Fruit fly (Drosophila melanogaster) whole organism, prepupa: ENCODE measurements around the gene CG13096.
A peak's percentile ranks its signal among the peaks of the same experiment; 100 is the strongest.

ENCODE experiments used
- Blimp-1 ChIP-seq: fragments of 200-800 bp; sonication (Bioruptor generic); optimal IDR thresholded peaks from 3 replicates; lab custom pipeline; 2017; ENCODE audit warnings: missing biosample characterization, missing genetic modification characterization, mild to moderate bottlenecking, moderate library complexity, missing genetic modification reagents
- CG10631 ChIP-seq: fragments of 200-800 bp; sonication (Bioruptor generic); optimal IDR thresholded peaks from 2 replicates; lab custom pipeline; 2016; ENCODE audit warnings: missing biosample characterization, missing genetic modification characterization
- CG10669 ChIP-seq: fragments of 200-800 bp; sonication (Bioruptor generic); optimal IDR thresholded peaks from 3 replicates; lab custom pipeline; 2018; ENCODE audit warnings: missing biosample characterization, mild to moderate bottlenecking, missing genetic modification characterization, moderate library complexity
- CG11294 ChIP-seq: fragments of 200-800 bp; sonication (Bioruptor generic); IDR thresholded peaks from 2 replicates; pipeline ENCODE4 v1.3.6; 2022; ENCODE audit warnings: missing biosample characterization, missing genetic modification characterization
- CG11762 ChIP-seq: fragments of 200-800 bp; sonication (Bioruptor generic); optimal IDR thresholded peaks from 3 replicates; lab custom pipeline; 2016; ENCODE audit warnings: missing biosample characterization, missing genetic modification characterization; ENCODE audit not compliant: insufficient read depth
- CG15336 ChIP-seq: fragments of 200-800 bp; sonication (Bioruptor generic); IDR thresholded peaks from 2 replicates; pipeline ENCODE4 v1.3.6; 2022; ENCODE audit warnings: missing biosample characterization, missing genetic modification characterization
- CG1621 ChIP-seq: fragments of 200-800 bp; sonication (Bioruptor generic); optimal IDR thresholded peaks from 3 replicates; lab custom pipeline; 2018; ENCODE audit warnings: missing biosample characterization, mild to moderate bottlenecking, missing genetic modification characterization
- CG3032 ChIP-seq: fragments of 200-800 bp; optimal IDR thresholded peaks from 2 replicates; lab custom pipeline; 2019; ENCODE audit warnings: missing biosample characterization, mild to moderate bottlenecking, missing genetic modification characterization, moderate library complexity
- CG31627 ChIP-seq: fragments of 200-800 bp; sonication (Bioruptor generic); optimal IDR thresholded peaks from 3 replicates; lab custom pipeline; 2016; ENCODE audit warnings: missing biosample characterization, missing genetic modification characterization
- CG32006 ChIP-seq: fragments of 200-800 bp; sonication (Bioruptor generic); optimal IDR thresholded peaks from 3 replicates; lab custom pipeline; 2017; ENCODE audit warnings: missing biosample characterization, mild to moderate bottlenecking, missing genetic modification characterization
- CG3919 ChIP-seq: fragments of 200-800 bp; sonication (Bioruptor generic); optimal IDR thresholded peaks from 3 replicates; lab custom pipeline; 2016; ENCODE audit warnings: missing biosample characterization, missing genetic modification characterization
- CG4318 ChIP-seq: fragments of 200-800 bp; sonication (Bioruptor generic); optimal IDR thresholded peaks from 3 replicates; lab custom pipeline; 2017; ENCODE audit warnings: missing biosample characterization, mild to moderate bottlenecking, missing genetic modification characterization
- CG6163 ChIP-seq: fragments of 200-800 bp; sonication (Bioruptor generic); IDR thresholded peaks from 3 replicates; pipeline ENCODE4 v1.3.6; 2022; ENCODE audit warnings: missing biosample characterization, missing genetic modification characterization
- CG6276 ChIP-seq: fragments of 200-800 bp; sonication (Bioruptor generic); optimal IDR thresholded peaks from 2 replicates; lab custom pipeline; 2017; ENCODE audit warnings: missing biosample characterization, mild to moderate bottlenecking, missing genetic modification characterization
- CG6792 ChIP-seq: fragments of 200-800 bp; sonication (Bioruptor generic); optimal IDR thresholded peaks from 3 replicates; lab custom pipeline; 2016; ENCODE audit warnings: missing biosample characterization, missing genetic modification characterization
- CG6808 ChIP-seq: fragments of 200-800 bp; sonication (Bioruptor generic); optimal IDR thresholded peaks from 3 replicates; lab custom pipeline; 2017; ENCODE audit warnings: missing biosample characterization, missing genetic modification characterization, mild to moderate bottlenecking, moderate library complexity, missing genetic modification reagents
- CG6854 ChIP-seq: fragments of 200-800 bp; sonication (Bioruptor generic); optimal IDR thresholded peaks from 2 replicates; lab custom pipeline; 2017; ENCODE audit warnings: missing biosample characterization, mild to moderate bottlenecking, missing genetic modification characterization
- CG8119 ChIP-seq: fragments of 200-800 bp; sonication (Bioruptor generic); IDR thresholded peaks from 3 replicates; pipeline ENCODE4 v1.3.6; 2022; ENCODE audit warnings: missing biosample characterization, missing genetic modification characterization
- CG8319 ChIP-seq: fragments of 200-800 bp; sonication (Bioruptor generic); optimal IDR thresholded peaks from 3 replicates; lab custom pipeline; 2016; ENCODE audit warnings: missing biosample characterization, missing genetic modification characterization
- CG8632 ChIP-seq: fragments of 200-800 bp; sonication (Bioruptor generic); optimal IDR thresholded peaks from 3 replicates; lab custom pipeline; 2016; ENCODE audit warnings: missing biosample characterization, missing genetic modification characterization
- CG9139 ChIP-seq: fragments of 200-800 bp; sonication (Bioruptor generic); optimal IDR thresholded peaks from 3 replicates; lab custom pipeline; 2017; ENCODE audit warnings: missing biosample characterization, mild to moderate bottlenecking, missing genetic modification characterization
- Eip75B ChIP-seq: fragments of 200-800 bp; sonication (Bioruptor generic); optimal IDR thresholded peaks from 3 replicates; lab custom pipeline; 2016; ENCODE audit warnings: missing biosample characterization, missing genetic modification characterization
- Ets96B ChIP-seq: fragments of 200-800 bp; optimal IDR thresholded peaks from 2 replicates; lab custom pipeline; 2019; ENCODE audit warnings: missing biosample characterization, mild to moderate bottlenecking, missing genetic modification characterization, moderate library complexity
- Gug ChIP-seq: fragments of 200-800 bp; sonication (Bioruptor generic); IDR thresholded peaks from 2 replicates; pipeline ENCODE4 v1.3.6; 2022; ENCODE audit warnings: missing biosample characterization, missing genetic modification characterization
- Hr38 ChIP-seq: sonication (Bioruptor generic); optimal IDR thresholded peaks from 2 replicates; lab custom pipeline; 2016; ENCODE audit warnings: missing biosample characterization, missing genetic modification characterization
- Hr4 ChIP-seq: fragments of 200-800 bp; sonication (Bioruptor generic); optimal IDR thresholded peaks from 3 replicates; lab custom pipeline; 2016; ENCODE audit warnings: missing biosample characterization, missing genetic modification characterization
- Lpt ChIP-seq: fragments of 200-800 bp; sonication (Bioruptor generic); optimal IDR thresholded peaks from 3 replicates; lab custom pipeline; 2016; ENCODE audit warnings: missing biosample characterization, missing genetic modification characterization
- Met ChIP-seq: fragments of 200-800 bp; sonication (Bioruptor generic); optimal IDR thresholded peaks from 3 replicates; lab custom pipeline; 2016; ENCODE audit warnings: missing biosample characterization, missing genetic modification characterization
- Smox ChIP-seq: fragments of 200-800 bp; sonication (Bioruptor generic); optimal IDR thresholded peaks from 3 replicates; lab custom pipeline; 2016; ENCODE audit warnings: missing biosample characterization, missing genetic modification characterization
- Sox102F ChIP-seq: fragments of 200-800 bp; sonication (Bioruptor generic); optimal IDR thresholded peaks from 2 replicates; lab custom pipeline; 2016; ENCODE audit warnings: missing biosample characterization, mild to moderate bottlenecking, missing genetic modification characterization
- Sox14 ChIP-seq: fragments of 200-800 bp; sonication (Bioruptor generic); optimal IDR thresholded peaks from 3 replicates; lab custom pipeline; 2016; ENCODE audit warnings: missing biosample characterization, missing genetic modification characterization
- Sox15 ChIP-seq: fragments of 200-800 bp; sonication (Bioruptor generic); optimal IDR thresholded peaks from 3 replicates; lab custom pipeline; 2016; ENCODE audit warnings: missing biosample characterization, missing genetic modification characterization
- achi ChIP-seq: fragments of 200-800 bp; sonication (Bioruptor generic); optimal IDR thresholded peaks from 3 replicates; lab custom pipeline; 2016; ENCODE audit warnings: missing biosample characterization, missing genetic modification characterization
- acj6 ChIP-seq: fragments of 200-800 bp; sonication (Bioruptor generic); optimal IDR thresholded peaks from 3 replicates; lab custom pipeline; 2016; ENCODE audit warnings: missing biosample characterization, missing genetic modification characterization
- cyc ChIP-seq: fragments of 200-800 bp; sonication (Bioruptor generic); optimal IDR thresholded peaks from 3 replicates; lab custom pipeline; 2016; ENCODE audit warnings: missing biosample characterization, missing genetic modification characterization
- dac ChIP-seq: fragments of 200-800 bp; sonication (Bioruptor generic); optimal IDR thresholded peaks from 2 replicates; lab custom pipeline; 2017; ENCODE audit warnings: missing biosample characterization, mild to moderate bottlenecking, missing genetic modification characterization
- dsx ChIP-seq: fragments of 200-800 bp; optimal IDR thresholded peaks from 3 replicates; lab custom pipeline; 2019; ENCODE audit warnings: missing biosample characterization, mild to moderate bottlenecking, missing genetic modification characterization, moderate library complexity; ENCODE audit not compliant: poor library complexity, severe bottlenecking
- eg ChIP-seq: fragments of 200-800 bp; sonication (Bioruptor generic); IDR thresholded peaks from 3 replicates; pipeline ENCODE4 v1.3.6; 2022; ENCODE audit warnings: missing biosample characterization, missing genetic modification characterization
- esn ChIP-seq: fragments of 200-800 bp; sonication (Bioruptor generic); optimal IDR thresholded peaks from 2 replicates; lab custom pipeline; 2016; ENCODE audit warnings: missing biosample characterization, mild to moderate bottlenecking, missing genetic modification characterization, moderate library complexity
- fkh ChIP-seq: fragments of 200-800 bp; sonication (Bioruptor generic); optimal IDR thresholded peaks from 3 replicates; lab custom pipeline; 2017; ENCODE audit warnings: missing biosample characterization, mild to moderate bottlenecking, missing genetic modification characterization, moderate library complexity
- lz ChIP-seq: fragments of 200-800 bp; sonication (Bioruptor generic); optimal IDR thresholded peaks from 3 replicates; lab custom pipeline; 2016; ENCODE audit warnings: missing biosample characterization, missing genetic modification characterization
- net ChIP-seq: fragments of 200-800 bp; sonication (Bioruptor generic); optimal IDR thresholded peaks from 3 replicates; lab custom pipeline; 2016; ENCODE audit warnings: missing biosample characterization, missing genetic modification characterization
- pdm3 ChIP-seq: fragments of 200-800 bp; sonication (Bioruptor generic); optimal IDR thresholded peaks from 3 replicates; lab custom pipeline; 2016; ENCODE audit warnings: missing biosample characterization, missing genetic modification characterization
- salr ChIP-seq, 2 experiments: fragments of 200-800 bp; sonication (Bioruptor generic); optimal IDR thresholded peaks; 3 replicates each; lab custom pipeline; 2016 to 2018; ENCODE audit warnings: missing biosample characterization in 2 of 2, missing genetic modification characterization in 2 of 2, mild to moderate bottlenecking in 1 of 2
- spab ChIP-seq: fragments of 200-800 bp; sonication (Bioruptor generic); optimal IDR thresholded peaks from 2 replicates; lab custom pipeline; 2017; ENCODE audit warnings: missing biosample characterization, mild to moderate bottlenecking, missing genetic modification characterization, missing genetic modification reagents
- svp ChIP-seq: fragments of 200-800 bp; sonication (Bioruptor generic); peaks from one replicate; lab custom pipeline; 2016; ENCODE audit warnings: missing biosample characterization, missing genetic modification characterization
- topi ChIP-seq: fragments of 200-800 bp; sonication (Bioruptor generic); optimal IDR thresholded peaks from 3 replicates; lab custom pipeline; 2016; ENCODE audit warnings: missing biosample characterization, missing genetic modification characterization
- vri ChIP-seq: fragments of 200-800 bp; sonication (Bioruptor generic); optimal IDR thresholded peaks from 3 replicates; lab custom pipeline; 2016; ENCODE audit warnings: missing biosample characterization, mild to moderate bottlenecking, missing genetic modification characterization

The CG13096 gene

dm6 chr2L:8473448-8473847 is 38.2 kb downstream of the CG13096 start (continued):
- peak; percentile 85 for TF ChIP-seq Met
- peak; percentile 67 for TF ChIP-seq Ets96B
- peak; percentile 27 for TF ChIP-seq CG9139 (GFP tag; lab: Kevin White, UChicago)
- TF ChIP-seq vri (GFP tag; lab: Kevin White, UChicago) = peak; percentile 61
- TF ChIP-seq Sox102F = peak; percentile 78
- peak; percentile 74 for TF ChIP-seq CG6792 (GFP tag; lab: Kevin White, UChicago)
- peak; percentile 75 for TF ChIP-seq eg (GFP tag; lab: Robert Waterston, UW)
- peak; percentile 63 for TF ChIP-seq Smox (GFP tag; lab: Kevin White, UChicago)
- TF ChIP-seq Hr38 (GFP tag; lab: Kevin White, UChicago) = no peak
- TF ChIP-seq Sox15 (GFP tag; lab: Kevin White, UChicago) = peak; percentile 69
- TF ChIP-seq CG8632 (GFP tag; lab: Kevin White, UChicago) = peak; percentile 68
- TF ChIP-seq CG6163 (GFP tag; lab: Robert Waterston, UW) = peak; percentile 75; the same call in 2 of the 3 replicates
- peak; percentile 94 for TF ChIP-seq svp (GFP tag; lab: Kevin White, UChicago)

- TF ChIP-seq salr (GFP tag; optimal IDR thresholded peaks at IDR 0.05; lab: Kevin White, UChicago) (peak in 1 of 2 experiments; percentile 72), dsx (GFP tag; lab: Kevin White, UChicago) (peak; percentile 65), CG6808 (peak; percentile 74), cyc (GFP tag; lab: Kevin White, UChicago) (peak; percentile 6), CG10669 (peak; percentile 61), CG3032 (tag; lab: Kevin White, UChicago) (peak; percentile 79), fkh (no peak), Eip75B (peak; percentile 55), svp (GFP tag; lab: Kevin White, UChicago) (peak; percentile 72), CG6276 (GFP tag; lab: Kevin White, UChicago) (peak; percentile 64), Smox (GFP tag; lab: Kevin White, UChicago) (peak; percentile 33), net (GFP tag; lab: Kevin White, UChicago) (peak; percentile 64), Sox15 (GFP tag; lab: Kevin White, UChicago) (no peak), vri (GFP tag; lab: Kevin White, UChicago) (peak; percentile 24), eg (GFP tag; lab: Robert Waterston, UW) (0 out of 3 replicates have a peak, but pooled peaks have one; percentile 40), Sox102F (no peak), CG11294 (no peak), CG6163 (GFP tag; lab: Robert Waterston, UW) (peak; percentile 59; the same call in 2 of the 3 replicates), CG3919 (peak; percentile 66), CG8632 (GFP tag; lab: Kevin White, UChicago) (peak; percentile 47), Blimp-1 (GFP tag; lab: Kevin White, UChicago) (no peak), CG6854 (GFP tag; lab: Kevin White, UChicago) (no peak), dac (no peak), CG10631 (GFP tag; lab: Kevin White, UChicago) (peak; percentile 70), topi (GFP tag; lab: Kevin White, UChicago) (peak; percentile 36), CG4318 (GFP tag; lab: Kevin White, UChicago) (peak; percentile 26), CG31627 (GFP tag; lab: Kevin White, UChicago) (peak; percentile 25), Lpt (GFP tag; lab: Kevin White, UChicago) (peak; percentile 63), Ets96B (peak; percentile 76), CG11762 (GFP tag; lab: Kevin White, UChicago) (peak; percentile 36), CG8119 (peak; percentile 85), Gug (peak; percentile 26; the same call in 1 of the 2 replicates), CG32006 (GFP tag; lab: Kevin White, UChicago) (peak; percentile 81), spab (peak; percentile 51), Sox14 (GFP tag; lab: Kevin White, UChicago) (peak; percentile 53), CG8319 (no peak), pdm3 (GFP tag; lab: Kevin White, UChicago) (peak; percentile 59), CG6792 (GFP tag; lab: Kevin White, UChicago) (peak; percentile 35), achi (GFP tag; lab: Kevin White, UChicago) (peak; percentile 72), Hr4 (peak; percentile 66), esn (GFP tag; lab: Kevin White, UChicago) (peak; percentile 48), acj6 (peak; percentile 62), CG1621 (tag; lab: Kevin White, UChicago) (peak; percentile 49), lz (GFP tag; lab: Kevin White, UChicago) (peak; percentile 40), Met (peak; percentile 49), CG15336 (GFP tag; lab: Robert Waterston, UW) (peak; percentile 77)
These were observed 40.0 kb downstream of the CG13096 start for dm6 chr2L:8471667-8472066.
